Fruit fly (Drosophila melanogaster) whole organism, embryonic: Measurements from ENCODE around the gene CG42578.

ENCODE experiments used
- Aef1 ChIP-seq: fragments of 200-800 bp; sonication (Bioruptor generic); IDR thresholded peaks from 3 replicates; pipeline ENCODE4 v1.3.6; 2022; ENCODE audit warnings: missing biosample characterization, missing genetic modification characterization
- B-H1 ChIP-seq: fragments of 200-800 bp; sonication (Bioruptor generic); IDR thresholded peaks from 3 replicates; pipeline ENCODE4 v1.3.6; 2022; ENCODE audit warnings: missing biosample characterization, missing genetic modification characterization
- CG10979 ChIP-seq: fragments of 200-800 bp; sonication (Bioruptor generic); optimal IDR thresholded peaks from 2 replicates; lab custom pipeline; 2018; ENCODE audit warnings: missing biosample characterization, mild to moderate bottlenecking, missing genetic modification characterization, moderate library complexity
- CG14014 ChIP-seq: fragments of 200-800 bp; sonication (Bioruptor generic); IDR thresholded peaks from 2 replicates; pipeline ENCODE4 v1.3.6; 2022; ENCODE audit warnings: missing biosample characterization, missing genetic modification characterization
- CG14441 ChIP-seq: fragments of 200-800 bp; sonication (Bioruptor generic); IDR thresholded peaks from 2 replicates; pipeline ENCODE4 v1.3.6; 2022; ENCODE audit warnings: missing biosample characterization, missing genetic modification characterization
- CG14860 ChIP-seq: fragments of 200-800 bp; sonication (Bioruptor generic); IDR thresholded peaks from 3 replicates; pipeline ENCODE4 v1.3.6; 2022; ENCODE audit warnings: missing biosample characterization, missing genetic modification characterization; ENCODE audit not compliant: partially characterized antibody
- CG15269 ChIP-seq: fragments of 200-800 bp; sonication (Bioruptor generic); optimal IDR thresholded peaks from 2 replicates; lab custom pipeline; 2018; ENCODE audit warnings: missing biosample characterization, mild to moderate bottlenecking, missing genetic modification characterization, moderate library complexity
- CG17328 ChIP-seq: fragments of 200-800 bp; sonication (Bioruptor generic); IDR thresholded peaks from 2 replicates; pipeline ENCODE4 v1.3.6; 2022; ENCODE audit warnings: missing biosample characterization, missing genetic modification characterization
- CG17359 ChIP-seq: fragments of 200-800 bp; sonication (Bioruptor generic); optimal IDR thresholded peaks from 3 replicates; lab custom pipeline; 2018; ENCODE audit warnings: missing biosample characterization, mild to moderate bottlenecking, missing genetic modification characterization, moderate library complexity
- CG17385 ChIP-seq: fragments of 200-800 bp; sonication (Bioruptor generic); optimal IDR thresholded peaks from 3 replicates; lab custom pipeline; 2018; ENCODE audit warnings: missing biosample characterization, mild to moderate bottlenecking, missing genetic modification characterization
- CG1792 ChIP-seq: fragments of 200-800 bp; sonication (Bioruptor generic); optimal IDR thresholded peaks from 2 replicates; lab custom pipeline; 2016; ENCODE audit warnings: missing biosample characterization, missing genetic modification characterization
- CG32772 ChIP-seq: fragments of 200-800 bp; sonication (Bioruptor generic); IDR thresholded peaks from 2 replicates; pipeline ENCODE4 v1.3.6; 2022; ENCODE audit warnings: missing biosample characterization, missing genetic modification characterization
- CG4730 ChIP-seq: fragments of 200-800 bp; sonication (Bioruptor generic); IDR thresholded peaks from 2 replicates; pipeline ENCODE4 v1.3.6; 2022; ENCODE audit warnings: missing biosample characterization, missing genetic modification characterization
- CG5245 ChIP-seq: fragments of 200-800 bp; sonication (Bioruptor generic); optimal IDR thresholded peaks from 3 replicates; lab custom pipeline; 2016; ENCODE audit warnings: missing biosample characterization, missing genetic modification characterization
- CG7786 ChIP-seq: fragments of 200-800 bp; sonication (Bioruptor generic); optimal IDR thresholded peaks from 2 replicates; lab custom pipeline; 2016; ENCODE audit warnings: missing biosample characterization, missing genetic modification characterization
- CG8281 ChIP-seq: fragments of 200-800 bp; sonication (Bioruptor generic); optimal IDR thresholded peaks from 2 replicates; lab custom pipeline; 2018; ENCODE audit warnings: missing biosample characterization, mild to moderate bottlenecking, missing genetic modification characterization, moderate library complexity
- CG8765 ChIP-seq: fragments of 200-800 bp; sonication (Bioruptor generic); IDR thresholded peaks from 2 replicates; pipeline ENCODE4 v1.3.6; 2022; ENCODE audit warnings: missing biosample characterization, missing genetic modification characterization
- D ChIP-seq, 2 experiments: fragments of 200-800 bp in 1 of 2; fragments of >200 bp in 1 of 2; sonication (Bioruptor generic) in 1 of 2; optimal IDR thresholded peaks; 2 replicates in 1 of 2; 3 replicates in 1 of 2; lab custom pipeline; 2017; ENCODE audit warnings: mild to moderate bottlenecking in 1 of 2, missing biosample characterization in 1 of 2, missing genetic modification characterization in 1 of 2, missing genetic modification reagents in 1 of 2
- D19B ChIP-seq: fragments of 200-800 bp; sonication (Bioruptor generic); optimal IDR thresholded peaks from 2 replicates; lab custom pipeline; 2017; ENCODE audit warnings: missing biosample characterization, mild to moderate bottlenecking, missing genetic modification characterization
- Doc2 ChIP-seq: fragments of 200-800 bp; sonication (Bioruptor generic); IDR thresholded peaks from 2 replicates; pipeline ENCODE4 v1.3.6; 2022; ENCODE audit warnings: missing biosample characterization, missing genetic modification characterization
- Fer1 ChIP-seq: fragments of 200-800 bp; sonication (Bioruptor generic); optimal IDR thresholded peaks from 2 replicates; lab custom pipeline; 2017; ENCODE audit warnings: missing biosample characterization, mild to moderate bottlenecking, missing genetic modification characterization
- Hey ChIP-seq: fragments of 200-800 bp; sonication (Bioruptor generic); optimal IDR thresholded peaks from 3 replicates; lab custom pipeline; 2018; ENCODE audit warnings: missing biosample characterization, mild to moderate bottlenecking, missing genetic modification characterization
- MTF-1 ChIP-seq: fragments of 200-800 bp; sonication (Bioruptor generic); optimal IDR thresholded peaks from 2 replicates; lab custom pipeline; 2018; ENCODE audit warnings: missing biosample characterization, mild to moderate bottlenecking, missing genetic modification characterization, borderline replicate concordance
- NFAT ChIP-seq: fragments of 200-800 bp; sonication (Bioruptor generic); IDR thresholded peaks from 2 replicates; pipeline ENCODE4 v1.3.6; 2022; ENCODE audit warnings: missing biosample characterization, missing genetic modification characterization
- Neu2 ChIP-seq: fragments of 200-800 bp; sonication (Bioruptor generic); optimal IDR thresholded peaks from 3 replicates; lab custom pipeline; 2016; ENCODE audit warnings: missing biosample characterization, missing genetic modification characterization, borderline replicate concordance
- Nf-YC ChIP-seq: fragments of 200-800 bp; optimal IDR thresholded peaks from 3 replicates; lab custom pipeline; 2019; ENCODE audit warnings: missing biosample characterization, mild to moderate bottlenecking, missing genetic modification characterization, moderate library complexity
- Ravus ChIP-seq: fragments of 200-800 bp; sonication (Bioruptor generic); IDR thresholded peaks from 2 replicates; pipeline ENCODE4 v1.3.6; 2022; ENCODE audit warnings: missing biosample characterization, missing genetic modification characterization
- Spps ChIP-seq: fragments of 200-800 bp; sonication (Bioruptor generic); optimal IDR thresholded peaks from 2 replicates; lab custom pipeline; 2018; ENCODE audit warnings: missing biosample characterization, mild to moderate bottlenecking, missing genetic modification characterization
- abd-A ChIP-seq: fragments of 200-800 bp; sonication (Bioruptor generic); optimal IDR thresholded peaks from 3 replicates; lab custom pipeline; 2019; ENCODE audit warnings: missing biosample characterization, mild to moderate bottlenecking, missing genetic modification characterization, moderate library complexity
- amos ChIP-seq: fragments of 200-800 bp; sonication (Bioruptor generic); IDR thresholded peaks from 2 replicates; pipeline ENCODE4 v1.3.6; 2022; ENCODE audit warnings: missing biosample characterization, missing genetic modification characterization; ENCODE audit not compliant: partially characterized antibody
- ap ChIP-seq: fragments of 200-800 bp; sonication (Bioruptor generic); IDR thresholded peaks from 2 replicates; pipeline ENCODE4 v1.3.6; 2022; ENCODE audit warnings: missing biosample characterization, missing genetic modification characterization
- az2 ChIP-seq: fragments of 200-800 bp; sonication (Bioruptor generic); optimal IDR thresholded peaks from 3 replicates; lab custom pipeline; 2016; ENCODE audit warnings: missing biosample characterization, missing genetic modification characterization
- br ChIP-seq: fragments of >200 bp; optimal IDR thresholded peaks from 2 replicates; lab custom pipeline; 2017
- caup ChIP-seq: fragments of 200-800 bp; sonication (Bioruptor generic); optimal IDR thresholded peaks from 3 replicates; lab custom pipeline; 2017; ENCODE audit warnings: missing biosample characterization, mild to moderate bottlenecking, missing genetic modification characterization, moderate library complexity; ENCODE audit not compliant: severe bottlenecking
- ci ChIP-seq: fragments of 200-800 bp; sonication (Bioruptor generic); IDR thresholded peaks from 3 replicates; pipeline ENCODE4 v1.3.6; 2022; ENCODE audit warnings: missing biosample characterization, missing genetic modification characterization
- dysf ChIP-seq: fragments of 200-800 bp; sonication (Bioruptor generic); IDR thresholded peaks from 3 replicates; pipeline ENCODE4 v1.3.6; 2022; ENCODE audit warnings: missing biosample characterization, missing genetic modification characterization
- eyg ChIP-seq: fragments of 200-800 bp; sonication (Bioruptor generic); optimal IDR thresholded peaks from 3 replicates; lab custom pipeline; 2016; ENCODE audit warnings: missing biosample characterization, missing genetic modification characterization
- fd96Cb ChIP-seq: fragments of 200-800 bp; sonication (Bioruptor generic); optimal IDR thresholded peaks from 2 replicates; lab custom pipeline; 2018; ENCODE audit warnings: missing biosample characterization, mild to moderate bottlenecking, missing genetic modification characterization, moderate library complexity
- gcm2 ChIP-seq: fragments of 200-800 bp; sonication (Bioruptor generic); optimal IDR thresholded peaks from 2 replicates; lab custom pipeline; 2016; ENCODE audit warnings: missing biosample characterization, missing genetic modification characterization
- h ChIP-seq: fragments of >200 bp; optimal IDR thresholded peaks from 2 replicates; lab custom pipeline; 2017
- hth ChIP-seq: fragments of >200 bp; optimal IDR thresholded peaks from 2 replicates; lab custom pipeline; 2017; ENCODE audit warnings: inconsistent platforms
- jumu ChIP-seq: fragments of 200-800 bp; sonication (Bioruptor generic); optimal IDR thresholded peaks from 3 replicates; lab custom pipeline; 2016; ENCODE audit warnings: missing biosample characterization, missing genetic modification characterization
- ken ChIP-seq: fragments of 200-800 bp; sonication (Bioruptor generic); IDR thresholded peaks from 3 replicates; pipeline ENCODE4 v1.3.6; 2022; ENCODE audit warnings: missing biosample characterization, missing genetic modification characterization
- otp ChIP-seq: fragments of 200-800 bp; sonication (Bioruptor generic); IDR thresholded peaks from 3 replicates; pipeline ENCODE4, ENCODE4 v1.3.6; 2022; ENCODE audit warnings: missing biosample characterization, missing genetic modification characterization
- pb ChIP-seq: fragments of 200-800 bp; sonication (Bioruptor generic); optimal IDR thresholded peaks from 3 replicates; lab custom pipeline; 2016; ENCODE audit warnings: missing biosample characterization, missing genetic modification characterization
- row ChIP-seq: fragments of 200-800 bp; sonication (Bioruptor generic); IDR thresholded peaks from 3 replicates; pipeline ENCODE4 v1.3.6; 2022; ENCODE audit warnings: missing biosample characterization, missing genetic modification characterization
- sima ChIP-seq: fragments of 200-800 bp; sonication (Bioruptor generic); optimal IDR thresholded peaks from 2 replicates; lab custom pipeline; 2016; ENCODE audit warnings: missing biosample characterization, missing genetic modification characterization
- sisA ChIP-seq: fragments of 200-800 bp; sonication (Bioruptor generic); IDR thresholded peaks from 2 replicates; pipeline ENCODE4 v1.3.6; 2022; ENCODE audit warnings: missing biosample characterization, missing genetic modification characterization
- tup ChIP-seq: fragments of 200-800 bp; sonication (Bioruptor generic); optimal IDR thresholded peaks from 2 replicates; lab custom pipeline; 2016; ENCODE audit warnings: missing biosample characterization, mild to moderate bottlenecking, missing genetic modification characterization, moderate library complexity
- vvl ChIP-seq: fragments of 200-800 bp; sonication (Bioruptor generic); IDR thresholded peaks from 2 replicates; pipeline ENCODE4 v1.3.6; 2022; ENCODE audit warnings: missing biosample characterization, missing genetic modification characterization

CG42578 gene

DNA sequence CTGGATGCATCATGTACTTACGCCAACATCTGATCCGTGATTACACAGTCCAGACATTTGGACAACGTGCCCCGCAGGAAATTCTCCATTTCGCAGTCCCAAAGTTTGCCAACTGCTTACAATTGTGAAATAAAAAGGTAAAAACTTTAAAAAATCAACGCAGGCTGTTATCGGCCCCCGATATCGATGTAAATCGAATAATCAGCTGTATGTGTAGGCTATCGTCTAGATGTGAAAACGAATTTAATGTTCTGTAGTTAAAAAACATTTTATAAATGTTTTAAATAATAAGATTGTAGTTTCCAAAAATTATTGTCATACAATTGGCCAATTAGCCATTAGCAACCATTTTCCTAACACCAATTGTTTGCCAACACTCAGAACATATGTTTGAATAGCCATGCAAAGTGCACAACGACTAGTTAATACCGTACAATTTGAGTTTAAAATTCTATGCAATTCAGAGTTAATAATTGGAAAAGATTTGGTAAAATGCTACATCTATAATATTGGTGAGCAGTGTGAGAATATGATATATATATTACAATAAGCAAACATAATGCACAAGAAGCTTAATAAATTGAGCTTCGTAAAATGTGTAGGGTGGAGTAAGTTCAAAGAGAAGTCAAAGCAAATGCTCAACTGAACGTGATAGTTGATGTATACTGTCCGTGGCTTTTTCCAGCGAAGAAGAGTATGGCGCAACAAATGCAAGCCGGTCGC is 16.5 kb upstream of the CG42578 start, which contains the start of the genes CG11710 and mal (continued):
- TF ChIP-seq Fer1 (GFP tag; lab: Kevin White, UChicago), result peak; percentile 88
- no peak for TF ChIP-seq Hey
- no peak for TF ChIP-seq CG8281 (tag; lab: Kevin White, UChicago)
- TF ChIP-seq dysf (GFP tag; lab: Robert Waterston, UW), result peak; percentile 91
- TF ChIP-seq jumu (GFP tag; lab: Kevin White, UChicago), result peak; percentile 53
- TF ChIP-seq B-H1 (GFP tag; lab: Robert Waterston, UW), result peak; percentile 45
- TF ChIP-seq tup (GFP tag; lab: Kevin White, UChicago), result peak; percentile 45
- TF ChIP-seq ken (GFP tag; lab: Robert Waterston, UW), result no peak
- TF ChIP-seq sima (GFP tag; lab: Kevin White, UChicago), result no peak
- peak; percentile 83 for TF ChIP-seq D19B (GFP tag; lab: Kevin White, UChicago)
- TF ChIP-seq CG32772 (GFP tag; lab: Robert Waterston, UW), result peak; percentile 68
- TF ChIP-seq amos, result no peak; the same call in 1 of the 2 replicates
- TF ChIP-seq Ravus, result peak; percentile 31
- peak; percentile 49 for TF ChIP-seq CG1792 (GFP tag; lab: Kevin White, UChicago)
- peak; percentile 83 for TF ChIP-seq CG10979
- peak; percentile 68 for TF ChIP-seq az2 (GFP tag; lab: Kevin White, UChicago)
- TF ChIP-seq hth (lab: Kevin White, UChicago), result no peak
- TF ChIP-seq CG17359 (tag; lab: Kevin White, UChicago), result peak; percentile 81
- TF ChIP-seq NFAT, result peak; percentile 13; the same call in 1 of the 2 replicates
- TF ChIP-seq Spps, result peak; percentile 52
- TF ChIP-seq otp (GFP tag; lab: Robert Waterston, UW), result no peak
- TF ChIP-seq pb, result peak; percentile 64
- no peak for TF ChIP-seq MTF-1 (GFP tag; lab: Kevin White, UChicago)
- peak; percentile 95 for TF ChIP-seq row
- peak; percentile 79 for TF ChIP-seq CG14014
- peak; percentile 81 for TF ChIP-seq fd96Cb
- TF ChIP-seq abd-A (tag; lab: Kevin White, UChicago), result no peak
- TF ChIP-seq ci (GFP tag; lab: Robert Waterston, UW), result peak; percentile 69; the same call in 2 of the 3 replicates
- TF ChIP-seq CG14860 (GFP tag; lab: Robert Waterston, UW), result peak; percentile 57; the same call in 2 of the 3 replicates
- TF ChIP-seq ap (GFP tag; lab: Robert Waterston, UW), result peak; percentile 50; the same call in 1 of the 2 replicates
- no peak for TF ChIP-seq Neu2 (GFP tag; lab: Kevin White, UChicago)
- TF ChIP-seq CG17385 (GFP tag; lab: Kevin White, UChicago), result no peak
- TF ChIP-seq CG7786 (GFP tag; lab: Kevin White, UChicago), result peak; percentile 73
- TF ChIP-seq Doc2 (GFP tag; lab: Robert Waterston, UW), result no peak
- TF ChIP-seq CG8765 (GFP tag; lab: Robert Waterston, UW), result no peak
- TF ChIP-seq caup (GFP tag; lab: Kevin White, UChicago), result no peak
- TF ChIP-seq Nf-YC (tag; lab: Kevin White, UChicago), result peak; percentile 81
- peak; percentile 70; the same call in 1 of the 2 replicates for TF ChIP-seq vvl
- peak; percentile 60; the same call in 1 of the 2 replicates for TF ChIP-seq CG4730 (GFP tag; lab: Robert Waterston, UW)
- peak; percentile 78 for TF ChIP-seq Aef1 (GFP tag; lab: Robert Waterston, UW)
- TF ChIP-seq gcm2 (GFP tag; lab: Kevin White, UChicago), result no peak
- TF ChIP-seq CG15269 (tag; lab: Kevin White, UChicago), result no peak
- no peak for TF ChIP-seq CG17328
- TF ChIP-seq D (optimal IDR thresholded peaks at IDR 0.05; lab: Kevin White, UChicago), result no peak
- no peak for TF ChIP-seq D (GFP tag; optimal IDR thresholded peaks at IDR 0.05; lab: Kevin White, UChicago)
- peak; percentile 76 for TF ChIP-seq CG5245 (GFP tag; lab: Kevin White, UChicago)
- peak; percentile 72 for TF ChIP-seq sisA (GFP tag; lab: Robert Waterston, UW)
- no peak for TF ChIP-seq h (lab: Kevin White, UChicago)
- no peak for TF ChIP-seq br (lab: Kevin White, UChicago)
- peak; percentile 71 for TF ChIP-seq CG14441 (GFP tag; lab: Robert Waterston, UW)
- peak; percentile 71 for TF ChIP-seq eyg
